Worm (Caenorhabditis elegans) whole organism, early embryonic: Measurements from ENCODE around the gene Y54G2A.41.
"Not testable (repeated sequence)": the region's sequence is repeated elsewhere in the genome, so short reads cannot be mapped to it uniquely, and the experiment has no call there.

Experiments used
- ama-1 ChIP-seq: fragments of 150-350 bp; optimal IDR thresholded peaks from 2 replicates; lab custom pipeline; 2014
- ets-7 ChIP-seq: sonication (generic microtip); optimal IDR thresholded peaks from 2 replicates; lab custom pipeline; 2016; ENCODE audit warnings: missing genotype, missing genetic modification characterization, missing compliant biosample characterization
- flt-1 ChIP-seq: fragments of 200-800 bp; sonication (Bioruptor generic); IDR thresholded peaks from 2 replicates; pipeline ENCODE4 v1.3.6; 2022; ENCODE audit warnings: missing genetic modification characterization, missing compliant biosample characterization
- hnd-1 ChIP-seq: sonication (generic microtip); optimal IDR thresholded peaks from 2 replicates; lab custom pipeline; 2016; ENCODE audit warnings: missing genetic modification characterization, missing compliant biosample characterization
- sea-1 ChIP-seq: fragments of 200-800 bp; sonication (Bioruptor generic); conservative IDR thresholded peaks from 2 replicates; pipeline ENCODE4 v1.3.6; 2022; ENCODE audit warnings: missing genetic modification characterization, missing compliant biosample characterization

- not testable (repeated sequence) for TF ChIP-seq sea-1 (GFP tag; lab: Robert Waterston, UW); ama-1 (lab: Kevin White, UChicago); flt-1 (GFP tag; lab: Robert Waterston, UW); hnd-1 (tag; lab: Kevin White, UChicago); ets-7 (tag; lab: Kevin White, UChicago)
Measured at ce11 chrIV:2719734-2720133, 31.9 kb upstream of the Y54G2A.41 start, which contains the start of gene ndua-12.
